Worm (Caenorhabditis elegans) whole organism, L2 larva: Measurements from ENCODE around the gene T13C5.7.

ENCODE experiments used
- C34F6.9 ChIP-seq: fragments of 150-350 bp; optimal IDR thresholded peaks from 2 replicates; lab custom pipeline; 2014; ENCODE audit warnings: missing biosample characterization, missing genetic modification characterization
- F13H6.1 ChIP-seq: sonication (generic microtip); optimal IDR thresholded peaks from 2 replicates; lab custom pipeline; 2016; ENCODE audit warnings: missing genetic modification characterization, missing compliant biosample characterization
- R02D3.7 ChIP-seq: fragments of 150-350 bp; optimal IDR thresholded peaks from 2 replicates; lab custom pipeline; 2014; ENCODE audit warnings: missing biosample characterization, missing genetic modification characterization
- Y55F3AM.14 ChIP-seq: fragments of 200-800 bp; sonication (Bioruptor generic); optimal IDR thresholded peaks from 2 replicates; lab custom pipeline; 2018; ENCODE audit warnings: mild to moderate bottlenecking, missing genetic modification characterization, missing compliant biosample characterization
- ZK546.5 ChIP-seq: sonication (generic microtip); optimal IDR thresholded peaks from 2 replicates; lab custom pipeline; 2017; ENCODE audit warnings: missing biosample characterization, missing genetic modification characterization
- alr-1 ChIP-seq: fragments of 150-350 bp; optimal IDR thresholded peaks from 2 replicates; lab custom pipeline; 2014; ENCODE audit warnings: missing biosample characterization, missing genetic modification characterization
- aly-2 ChIP-seq: fragments of 150-350 bp; optimal IDR thresholded peaks from 2 replicates; lab custom pipeline; 2014; ENCODE audit warnings: missing biosample characterization, missing genetic modification characterization
- ama-1 ChIP-seq: fragments of 150-350 bp; optimal IDR thresholded peaks from 2 replicates; lab custom pipeline; 2018; ENCODE audit warnings: inconsistent platforms
- blmp-1 ChIP-seq: sonication (generic microtip); optimal IDR thresholded peaks from 2 replicates; lab custom pipeline; 2017; ENCODE audit warnings: missing genetic modification characterization, mild to moderate bottlenecking, missing compliant biosample characterization, antibody characterized with exemption, moderate library complexity; ENCODE audit not compliant: insufficient read depth
- ceh-16 ChIP-seq: fragments of 150-350 bp; optimal IDR thresholded peaks from 2 replicates; lab custom pipeline; 2014; ENCODE audit warnings: missing biosample characterization, missing genetic modification characterization
- ceh-82 ChIP-seq: fragments of 150-350 bp; optimal IDR thresholded peaks from 2 replicates; lab custom pipeline; 2014; ENCODE audit warnings: missing biosample characterization, missing genetic modification characterization
- crh-2 ChIP-seq: sonication (generic microtip); optimal IDR thresholded peaks from 2 replicates; lab custom pipeline; 2017; ENCODE audit warnings: missing biosample characterization, missing genetic modification characterization
- dmd-4 ChIP-seq: sonication (generic microtip); optimal IDR thresholded peaks from 2 replicates; lab custom pipeline; 2017; ENCODE audit warnings: missing biosample characterization, missing genetic modification characterization
- egl-27 ChIP-seq: sonication (generic microtip); optimal IDR thresholded peaks from 3 replicates; lab custom pipeline; 2017; ENCODE audit warnings: missing biosample characterization, missing genetic modification reagents, missing genetic modification characterization
- elt-1 ChIP-seq: fragments of 150-350 bp; optimal IDR thresholded peaks from 2 replicates; lab custom pipeline; 2014; ENCODE audit warnings: missing biosample characterization, missing genetic modification characterization
- elt-3 ChIP-seq: sonication (generic microtip); optimal IDR thresholded peaks from 2 replicates; lab custom pipeline; 2017; ENCODE audit warnings: missing biosample characterization, missing genetic modification characterization
- fos-1 ChIP-seq: fragments of 150-350 bp; optimal IDR thresholded peaks from 2 replicates; lab custom pipeline; 2014; ENCODE audit warnings: missing biosample characterization, missing genetic modification characterization
- gmeb-1 ChIP-seq: fragments of 150-350 bp; optimal IDR thresholded peaks from 2 replicates; lab custom pipeline; 2014; ENCODE audit warnings: missing biosample characterization, missing genetic modification characterization
- lin-11 ChIP-seq: fragments of 150-350 bp; sonication (generic microtip); optimal IDR thresholded peaks from 2 replicates; lab custom pipeline; 2014; ENCODE audit warnings: missing biosample characterization, missing genetic modification characterization, inconsistent platforms, mixed read lengths
- lin-13 ChIP-seq: fragments of 150-350 bp; optimal IDR thresholded peaks from 2 replicates; lab custom pipeline; 2014; ENCODE audit warnings: missing biosample characterization, missing genetic modification reagents, missing genetic modification characterization
- lin-39 ChIP-seq: fragments of 150-350 bp; optimal IDR thresholded peaks from 2 replicates; lab custom pipeline; 2014; ENCODE audit warnings: missing biosample characterization, missing genetic modification reagents, missing genetic modification characterization
- lsy-2 ChIP-seq, 2 experiments: fragments of 150-350 bp in 1 of 2; sonication (generic microtip) in 1 of 2; optimal IDR thresholded peaks; 2 replicates each; lab custom pipeline; 2014 to 2017; ENCODE audit warnings: missing biosample characterization in 2 of 2, missing genetic modification characterization in 2 of 2
- mab-5 ChIP-seq: fragments of 150-350 bp; optimal IDR thresholded peaks from 2 replicates; lab custom pipeline; 2014; ENCODE audit warnings: missing biosample characterization, missing genetic modification characterization
- mbf-1 ChIP-seq: sonication (generic microtip); optimal IDR thresholded peaks from 2 replicates; lab custom pipeline; 2017; ENCODE audit warnings: missing biosample characterization, missing genetic modification characterization
- mdl-1 ChIP-seq, 2 experiments: fragments of 150-350 bp in 1 of 2; sonication (generic microtip) in 1 of 2; optimal IDR thresholded peaks; 2 replicates each; lab custom pipeline; 2017; ENCODE audit warnings: missing biosample characterization in 2 of 2, missing genetic modification characterization in 2 of 2
- nhr-10 ChIP-seq: sonication (generic microtip); optimal IDR thresholded peaks from 2 replicates; lab custom pipeline; 2017; ENCODE audit warnings: missing biosample characterization, missing genetic modification characterization
- nhr-11 ChIP-seq: fragments of 150-350 bp; optimal IDR thresholded peaks from 2 replicates; lab custom pipeline; 2014; ENCODE audit warnings: missing biosample characterization, missing genetic modification characterization
- nhr-12 ChIP-seq: fragments of 150-350 bp; optimal IDR thresholded peaks from 2 replicates; lab custom pipeline; 2014; ENCODE audit warnings: missing biosample characterization, missing genetic modification characterization
- nhr-129 ChIP-seq: fragments of 150-350 bp; optimal IDR thresholded peaks from 2 replicates; lab custom pipeline; 2014; ENCODE audit warnings: missing biosample characterization, missing genetic modification characterization
- nhr-21 ChIP-seq: fragments of 150-350 bp; optimal IDR thresholded peaks from 2 replicates; lab custom pipeline; 2014; ENCODE audit warnings: missing biosample characterization, missing genetic modification characterization
- nhr-23 ChIP-seq: fragments of 150-350 bp; optimal IDR thresholded peaks from 2 replicates; lab custom pipeline; 2014; ENCODE audit warnings: missing biosample characterization, missing genetic modification reagents, missing genetic modification characterization
- nhr-237 ChIP-seq: fragments of 150-350 bp; optimal IDR thresholded peaks from 2 replicates; lab custom pipeline; 2014; ENCODE audit warnings: missing biosample characterization, missing genetic modification characterization
- nhr-25 ChIP-seq: fragments of 150-350 bp; sonication (generic microtip); optimal IDR thresholded peaks from 3 replicates; lab custom pipeline; 2014; ENCODE audit warnings: missing biosample characterization, missing genetic modification characterization
- nhr-6 ChIP-seq: fragments of 150-350 bp; optimal IDR thresholded peaks from 2 replicates; lab custom pipeline; 2014; ENCODE audit warnings: missing biosample characterization, missing genetic modification characterization
- nhr-77 ChIP-seq: fragments of 150-350 bp; optimal IDR thresholded peaks from 2 replicates; lab custom pipeline; 2014; ENCODE audit warnings: missing biosample characterization, missing genetic modification characterization
- peb-1 ChIP-seq: fragments of 150-350 bp; optimal IDR thresholded peaks from 2 replicates; lab custom pipeline; 2014; ENCODE audit warnings: missing biosample characterization, missing genetic modification characterization
- sem-4 ChIP-seq: fragments of 150-350 bp; optimal IDR thresholded peaks from 2 replicates; lab custom pipeline; 2014; ENCODE audit warnings: missing biosample characterization, missing genetic modification reagents, missing genetic modification characterization
- skn-1 ChIP-seq: sonication (generic microtip); optimal IDR thresholded peaks from 2 replicates; lab custom pipeline; 2017; ENCODE audit warnings: missing biosample characterization, missing genetic modification characterization
- sma-3 ChIP-seq: sonication (generic microtip); optimal IDR thresholded peaks from 2 replicates; lab custom pipeline; 2016; ENCODE audit warnings: missing genetic modification reagents, missing genetic modification characterization, missing compliant biosample characterization
- sma-9 ChIP-seq, 2 experiments: fragments of 150-350 bp in 1 of 2; sonication (generic microtip) in 1 of 2; optimal IDR thresholded peaks; 2 replicates each; lab custom pipeline; 2014 to 2016; ENCODE audit warnings: missing genetic modification characterization in 2 of 2, mild to moderate bottlenecking in 1 of 2, missing biosample characterization in 1 of 2, missing compliant biosample characterization in 1 of 2, missing genetic modification reagents in 1 of 2, moderate library complexity in 1 of 2
- snpc-4 ChIP-seq: fragments of 150-350 bp; optimal IDR thresholded peaks from 2 replicates; lab custom pipeline; 2014; ENCODE audit warnings: missing biosample characterization, missing genetic modification characterization
- unc-39 ChIP-seq: fragments of 150-350 bp; optimal IDR thresholded peaks from 2 replicates; lab custom pipeline; 2014; ENCODE audit warnings: missing biosample characterization, missing genetic modification characterization
- unc-55 ChIP-seq: fragments of 150-350 bp; sonication (generic microtip); optimal IDR thresholded peaks from 3 replicates; lab custom pipeline; 2014; ENCODE audit warnings: missing biosample characterization, missing genetic modification reagents, missing genetic modification characterization
- unc-62 ChIP-seq: fragments of 150-350 bp; optimal IDR thresholded peaks from 2 replicates; lab custom pipeline; 2014; ENCODE audit warnings: missing biosample characterization, missing genetic modification reagents, missing genetic modification characterization
- zag-1 ChIP-seq: fragments of 150-350 bp; optimal IDR thresholded peaks from 2 replicates; lab custom pipeline; 2014; ENCODE audit warnings: missing biosample characterization, missing genetic modification characterization
- ztf-1 ChIP-seq: fragments of 200-800 bp; sonication (Bioruptor generic); conservative IDR thresholded peaks from 2 replicates; pipeline ENCODE4 v1.3.6; 2022; ENCODE audit warnings: missing genetic modification characterization, missing compliant biosample characterization
- ztf-11 ChIP-seq: sonication (generic microtip); optimal IDR thresholded peaks from 2 replicates; lab custom pipeline; 2017; ENCODE audit warnings: missing biosample characterization, missing genetic modification characterization
- ztf-4 ChIP-seq: fragments of 150-350 bp; optimal IDR thresholded peaks from 2 replicates; lab custom pipeline; 2014; ENCODE audit warnings: missing biosample characterization, missing genetic modification characterization

Gene T13C5.7

ce11 chrX:6203315-6203714, 22.9 kb downstream of the T13C5.7 start:
- TF ChIP-seq sma-9 (GFP tag; optimal IDR thresholded peaks at IDR 0.05; lab: Kevin White, UChicago) (peak; percentile 21), sma-9 (tag; optimal IDR thresholded peaks at IDR 0.05; lab: Kevin White, UChicago) (no peak), aly-2 (tag; lab: Kevin White, UChicago) (no peak), nhr-237 (tag; lab: Kevin White, UChicago) (no peak), nhr-77 (no peak)

- TF ChIP-seq lin-11 (no peak), skn-1 (tag; lab: Kevin White, UChicago) (no peak), nhr-6 (tag; lab: Kevin White, UChicago) (peak; percentile 26), ztf-4 (no peak), mbf-1 (tag; lab: Kevin White, UChicago) (no peak), ceh-16 (tag; lab: Kevin White, UChicago) (no peak), snpc-4 (tag; lab: Kevin White, UChicago) (no peak), lsy-2 (tag; optimal IDR thresholded peaks at IDR 0.05; lab: Kevin White, UChicago) (peak in 1 of 2 experiments; percentile 48), peb-1 (tag; lab: Kevin White, UChicago) (no peak), dmd-4 (no peak), sem-4 (tag; lab: Kevin White, UChicago) (no peak), nhr-77 (no peak), ztf-11 (no peak), unc-39 (tag; lab: Kevin White, UChicago) (no peak), nhr-12 (tag; lab: Kevin White, UChicago) (no peak), fos-1 (tag; lab: Kevin White, UChicago) (peak; percentile 31), sma-9 (GFP tag; optimal IDR thresholded peaks at IDR 0.05; lab: Kevin White, UChicago) (peak; percentile 80), sma-9 (tag; optimal IDR thresholded peaks at IDR 0.05; lab: Kevin White, UChicago) (no peak), crh-2 (tag; lab: Kevin White, UChicago) (peak; percentile 59), unc-62 (GFP tag; lab: Kevin White, UChicago) (no peak), ceh-82 (tag; lab: Kevin White, UChicago) (no peak), sma-3 (GFP tag; lab: Kevin White, UChicago) (no peak), alr-1 (tag; lab: Kevin White, UChicago) (no peak), nhr-25 (tag; lab: Kevin White, UChicago) (peak; percentile 69), mab-5 (tag; lab: Kevin White, UChicago) (no peak), nhr-23 (no peak), nhr-11 (tag; lab: Kevin White, UChicago) (no peak), nhr-237 (tag; lab: Kevin White, UChicago) (no peak), nhr-129 (tag; lab: Kevin White, UChicago) (peak; percentile 79), nhr-21 (peak; percentile 27), elt-3 (tag; lab: Kevin White, UChicago) (no peak), mdl-1 (tag; optimal IDR thresholded peaks at IDR 0.05; lab: Kevin White, UChicago) (no peak), aly-2 (tag; lab: Kevin White, UChicago) (no peak), R02D3.7 (tag; lab: Kevin White, UChicago) (no peak), Y55F3AM.14 (GFP tag; lab: Kevin White, UChicago) (no peak), unc-55 (no peak), ztf-1 (no peak), ama-1 (lab: Kevin White, UChicago) (peak; percentile 12), lin-13 (GFP tag; lab: Kevin White, UChicago) (no peak), ZK546.5 (tag; lab: Kevin White, UChicago) (no peak), lin-39 (no peak), nhr-10 (no peak), C34F6.9 (peak; percentile 39), elt-1 (no peak), F13H6.1 (tag; lab: Kevin White, UChicago) (peak; percentile 27), blmp-1 (tag; lab: Kevin White, UChicago) (peak; percentile 88), gmeb-1 (tag; lab: Kevin White, UChicago) (no peak), egl-27 (tag; lab: Kevin White, UChicago) (no peak), zag-1 (tag; lab: Kevin White, UChicago) (no peak)
These were observed 24.4 kb downstream of the T13C5.7 start, which contains the start of gene bca-1 for ce11 chrX:6204696-6205232. Gene bca-1, minus strand, starts transcription at chrX:6204746.
